Fruit fly (Drosophila melanogaster) whole organism, pupa: ENCODE measurements around the gene CG8372.

Source experiments
- CG12605 ChIP-seq: fragments of 200-800 bp; sonication (Bioruptor generic); IDR thresholded peaks from 2 replicates; pipeline ENCODE4 v1.3.6; 2022; ENCODE audit warnings: missing biosample characterization, missing genetic modification characterization
- CG14655 ChIP-seq: fragments of 200-800 bp; sonication (Bioruptor generic); optimal IDR thresholded peaks from 3 replicates; lab custom pipeline; 2017; ENCODE audit warnings: mild to moderate bottlenecking, missing biosample characterization, missing genetic modification reagents, missing genetic modification characterization
- CG17806 ChIP-seq: fragments of 200-800 bp; sonication (Bioruptor generic); optimal IDR thresholded peaks from 2 replicates; lab custom pipeline; 2018; ENCODE audit warnings: missing biosample characterization, mild to moderate bottlenecking, missing genetic modification characterization, moderate library complexity
- CG32121 ChIP-seq: fragments of 200-800 bp; sonication (Bioruptor generic); IDR thresholded peaks from 2 replicates; pipeline ENCODE4 v1.3.6; 2022; ENCODE audit warnings: missing biosample characterization, missing genetic modification characterization
- D1 ChIP-seq: fragments of 200-800 bp; sonication (Bioruptor generic); optimal IDR thresholded peaks from 2 replicates; lab custom pipeline; 2018; ENCODE audit warnings: missing biosample characterization, mild to moderate bottlenecking, missing genetic modification characterization, moderate library complexity
- EcR ChIP-seq: fragments of 200-800 bp; sonication (Bioruptor generic); optimal IDR thresholded peaks from 3 replicates; lab custom pipeline; 2019; ENCODE audit warnings: missing biosample characterization, missing genetic modification characterization, mild to moderate bottlenecking, moderate library complexity, missing genetic modification reagents

DNA sequence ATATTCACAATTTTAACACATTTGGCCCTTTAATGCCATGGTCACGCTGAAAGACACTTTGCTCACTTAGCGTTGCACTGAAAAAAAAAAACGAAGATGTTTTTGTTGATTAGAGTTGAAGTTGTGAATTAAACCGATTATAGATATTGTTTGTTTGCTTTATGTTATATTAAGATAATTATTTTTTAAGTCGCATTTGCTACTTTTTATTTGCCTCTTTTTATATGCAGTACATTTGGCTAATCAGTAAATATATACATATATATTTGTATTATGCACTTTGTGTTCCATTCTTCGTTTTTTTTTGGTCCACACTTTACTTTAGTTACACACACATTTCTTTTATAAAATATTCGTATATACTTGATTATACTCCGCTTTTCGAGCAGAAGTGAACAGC is 17.6 kb upstream of the CG8372 start:
- TF ChIP-seq CG17806 (tag; lab: Kevin White, UChicago) (peak; percentile 26), CG12605 (GFP tag; lab: Robert Waterston, UW) (0 out of 2 replicates have a peak, but pooled peaks have one; percentile 10), D1 (tag; lab: Kevin White, UChicago) (no peak), EcR (no peak), CG14655 (peak; percentile 7), CG32121 (no peak)
